Worm (Caenorhabditis elegans): ENCODE measurements around the gene Y32G9A.2.

Gene Y32G9A.2

DNA sequence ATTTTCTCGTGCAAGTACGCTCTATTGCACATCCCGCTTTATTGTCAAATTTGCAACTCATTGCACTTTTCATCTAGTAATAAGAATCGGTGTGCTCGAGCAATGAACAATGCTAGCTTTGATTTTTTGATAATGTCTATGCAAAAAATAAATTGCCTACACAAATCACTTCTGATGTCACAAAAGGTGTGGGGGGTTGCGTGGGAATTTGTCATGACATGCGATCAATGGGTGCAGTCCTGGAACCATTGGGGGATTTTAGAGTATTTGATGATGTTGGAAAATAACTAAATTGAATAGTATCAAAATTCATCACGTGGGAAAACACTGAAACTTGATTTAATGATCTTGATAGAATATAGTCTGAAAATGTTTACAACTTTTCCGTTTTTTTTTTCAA, 27.6 kb downstream of the Y32G9A.2 start:
- TF ChIP-seq elt-3 (tag; optimal IDR thresholded peaks at IDR 0.05): no peak
- TF ChIP-seq fkh-2 (tag; optimal IDR thresholded peaks at IDR 0.05): no peak
- TF ChIP-seq pha-4 (tag; optimal IDR thresholded peaks at IDR 0.05): no peak
- no peak for TF ChIP-seq lsy-12 (tag; optimal IDR thresholded peaks at IDR 0.05)
- no peak for TF ChIP-seq mml-1 (tag; optimal IDR thresholded peaks at IDR 0.05)
- TF ChIP-seq unc-62 (GFP tag; optimal IDR thresholded peaks at IDR 0.05): no peak
- no peak for TF ChIP-seq nhr-28 (tag; optimal IDR thresholded peaks at IDR 0.05)
- no peak for TF ChIP-seq elt-1 (tag; optimal IDR thresholded peaks at IDR 0.05)
- no peak for TF ChIP-seq ZK546.5 (tag; optimal IDR thresholded peaks at IDR 0.05)
- TF ChIP-seq egl-5 (tag; optimal IDR thresholded peaks at IDR 0.05): no peak
- no peak for TF ChIP-seq ama-1 (optimal IDR thresholded peaks at IDR 0.05)
- TF ChIP-seq elt-2 (tag; optimal IDR thresholded peaks at IDR 0.05): no peak
- no peak for TF ChIP-seq R02D3.7 (tag; optimal IDR thresholded peaks at IDR 0.05)
- TF ChIP-seq ztf-11 (tag; optimal IDR thresholded peaks at IDR 0.05): no peak
- no peak for TF ChIP-seq unc-39 (tag; optimal IDR thresholded peaks at IDR 0.05)
- TF ChIP-seq nhr-67 (tag; optimal IDR thresholded peaks at IDR 0.05): no peak
- no peak for TF ChIP-seq nhr-11 (tag; optimal IDR thresholded peaks at IDR 0.05)
- TF ChIP-seq ceh-9 (tag; optimal IDR thresholded peaks at IDR 0.05): no peak

DNA sequence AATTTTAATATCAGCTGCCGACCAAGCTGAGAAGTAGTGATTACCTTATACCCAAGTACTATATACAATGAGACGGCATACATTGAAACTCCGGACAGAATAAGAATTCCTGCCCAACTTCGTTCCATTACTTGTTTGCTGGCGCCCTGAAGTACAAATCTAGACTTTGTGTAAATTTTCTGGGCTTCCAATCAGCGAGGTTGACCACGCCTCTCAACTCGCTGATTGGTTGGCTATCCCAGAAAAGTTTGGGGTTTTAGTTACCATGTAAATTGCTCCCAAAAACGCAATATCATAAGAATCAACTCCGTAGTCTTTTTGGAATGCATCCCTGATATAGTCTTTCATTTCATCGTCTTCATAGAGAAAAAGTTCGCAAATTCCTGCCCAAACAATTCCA, 36.9 kb downstream of the Y32G9A.2 start:
- TF ChIP-seq nfya-1 (tag; optimal IDR thresholded peaks at IDR 0.05; ENCODE audit: insufficient read depth): peak; percentile 84
- TF ChIP-seq ceh-9 (tag; optimal IDR thresholded peaks at IDR 0.05): no peak
- TF ChIP-seq nhr-25 (tag; optimal IDR thresholded peaks at IDR 0.05): no peak

DNA sequence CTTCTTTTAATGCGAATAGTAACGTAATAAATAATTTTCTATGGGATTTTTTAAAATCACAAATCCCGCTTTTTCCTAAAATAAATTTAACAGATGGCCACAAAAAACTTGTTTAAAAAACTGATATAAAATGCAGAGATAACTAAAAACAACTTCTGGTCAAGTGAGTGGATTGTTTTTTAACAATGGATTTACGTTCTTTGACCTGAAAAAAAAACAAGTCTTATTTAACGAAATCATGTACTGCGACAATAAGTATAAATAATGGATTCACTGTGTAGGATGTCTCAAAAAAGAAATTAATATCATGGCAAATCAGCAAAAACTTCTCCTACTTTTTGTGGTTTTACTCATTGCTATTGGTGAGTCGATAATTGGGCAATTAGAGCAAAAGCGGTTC, 38.8 kb downstream of the Y32G9A.2 start, which contains the start of gene fipr-25:
TSS of gene fipr-25 (plus strand) at position 301 of the 400 bp plus-strand sequence.
- TF ChIP-seq lin-15B (tag; optimal IDR thresholded peaks at IDR 0.05) (no peak), unc-62 (GFP tag; optimal IDR thresholded peaks at IDR 0.05) (no peak)

DNA sequence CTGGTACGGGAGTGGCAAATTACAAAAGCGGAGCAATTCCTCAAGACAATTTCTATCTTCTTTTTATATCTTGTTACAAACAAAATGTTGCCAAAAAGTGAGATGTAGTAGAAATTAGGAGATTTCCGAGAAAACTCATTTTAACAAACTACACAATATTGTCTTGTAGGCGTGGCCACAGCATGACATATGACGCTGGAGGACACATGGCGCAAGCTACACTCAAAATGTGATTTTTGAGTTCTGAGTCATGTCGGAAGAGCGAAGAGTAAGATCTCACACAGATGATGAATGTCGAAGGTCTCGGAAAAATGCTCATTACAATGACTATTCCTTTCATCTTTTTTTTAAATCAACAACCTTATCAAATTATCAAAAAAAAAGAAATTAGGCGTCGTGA, 43.1 kb downstream of the Y32G9A.2 start, which contains the start of gene Y40B10B.1:
TSS of gene Y40B10B.1 (minus strand) at position 101 of the 400 bp plus-strand sequence.
- TF ChIP-seq aly-2 (tag; optimal IDR thresholded peaks at IDR 0.05) (no peak), zag-1 (tag; optimal IDR thresholded peaks at IDR 0.05) (no peak), eor-1 (tag; optimal IDR thresholded peaks at IDR 0.05) (no peak), sea-2 (GFP tag; optimal IDR thresholded peaks at IDR 0.05) (no peak), ceh-82 (tag; optimal IDR thresholded peaks at IDR 0.05) (no peak), elt-1 (tag; optimal IDR thresholded peaks at IDR 0.05) (no peak), hmg-11 (tag; optimal IDR thresholded peaks at IDR 0.05) (no peak), ceh-16 (tag; optimal IDR thresholded peaks at IDR 0.05) (no peak), ceh-28 (tag; optimal IDR thresholded peaks at IDR 0.05) (no peak), jun-1 (tag; optimal IDR thresholded peaks at IDR 0.05) (no peak), nhr-11 (tag; optimal IDR thresholded peaks at IDR 0.05) (no peak), mml-1 (tag; optimal IDR thresholded peaks at IDR 0.05) (no peak), skn-1 (tag; optimal IDR thresholded peaks at IDR 0.05) (no peak), elt-3 (tag; optimal IDR thresholded peaks at IDR 0.05) (no peak)

DNA sequence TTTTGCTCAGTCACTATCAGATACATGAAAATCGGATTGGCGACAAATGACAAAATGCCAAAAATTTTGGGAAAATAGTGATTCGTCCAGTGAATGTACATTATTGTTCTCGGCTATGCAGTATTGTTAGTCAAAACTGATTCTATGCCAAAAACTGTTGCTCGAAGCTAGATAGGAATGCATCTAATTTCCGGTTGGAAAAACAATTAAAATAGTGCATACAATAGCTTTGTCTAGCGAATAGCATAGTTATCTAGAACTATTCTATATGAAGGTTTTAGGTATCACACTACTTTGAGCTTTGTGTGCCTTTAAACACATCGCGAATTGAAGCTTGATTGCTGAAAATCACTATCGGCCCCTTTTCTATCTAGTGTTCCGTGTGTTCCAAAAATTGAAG, 46.5 kb downstream of the Y32G9A.2 start, which contains the start of gene srj-15:
TSS of gene srj-15 (minus strand) at position 101 of the 400 bp plus-strand sequence.
- no peak for TF ChIP-seq unc-39 (tag; optimal IDR thresholded peaks at IDR 0.05)

DNA sequence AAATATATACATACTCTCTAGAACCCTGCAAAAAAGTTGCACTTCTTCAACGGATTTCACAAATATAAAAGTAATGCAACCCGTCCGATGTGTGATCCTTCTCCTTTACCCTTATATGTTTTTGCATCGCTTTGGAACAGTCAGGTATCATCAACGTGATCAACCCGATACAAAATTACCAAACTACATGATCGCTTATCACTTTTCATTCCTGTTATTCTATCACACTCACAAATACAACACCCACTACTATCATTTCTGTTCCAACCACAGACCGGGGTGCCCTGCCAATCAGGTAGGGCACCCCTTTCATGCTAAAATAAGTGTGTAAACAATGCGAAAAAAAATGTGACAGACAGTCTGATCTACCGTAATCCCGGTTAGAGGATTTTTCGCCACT, 48.7 kb downstream of the Y32G9A.2 start:
- TF ChIP-seq nhr-76 (tag; optimal IDR thresholded peaks at IDR 0.05) (peak; percentile 85), unc-39 (tag; optimal IDR thresholded peaks at IDR 0.05) (no peak)

DNA sequence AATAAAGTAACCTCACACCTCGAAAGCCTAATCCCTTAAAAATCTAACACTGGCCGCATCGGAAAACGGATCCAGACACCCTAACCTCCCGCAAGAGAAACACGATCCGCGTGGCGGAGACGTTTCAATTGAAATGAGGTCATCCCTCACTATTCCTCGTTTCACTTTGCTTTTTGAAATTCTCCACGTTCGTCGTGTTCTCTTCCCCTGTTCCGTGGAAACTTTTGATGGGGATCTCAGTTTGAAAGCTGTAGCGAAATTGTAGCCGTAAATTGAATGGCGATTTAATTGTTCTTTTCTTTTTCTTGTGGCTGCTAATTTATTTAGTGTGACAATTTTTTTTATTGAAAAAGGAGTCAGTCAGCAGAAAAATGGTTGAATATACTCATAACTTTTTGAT, 50.5 kb downstream of the Y32G9A.2 start:
- no peak for TF ChIP-seq nhr-67 (tag; optimal IDR thresholded peaks at IDR 0.05)
- TF ChIP-seq R02D3.7 (tag; optimal IDR thresholded peaks at IDR 0.05): no peak
- TF ChIP-seq ceh-16 (tag; optimal IDR thresholded peaks at IDR 0.05): no peak
- no peak for TF ChIP-seq eor-1 (tag; optimal IDR thresholded peaks at IDR 0.05)
- TF ChIP-seq ceh-82 (tag; optimal IDR thresholded peaks at IDR 0.05): no peak
- TF ChIP-seq unc-39 (tag; optimal IDR thresholded peaks at IDR 0.05): no peak
- TF ChIP-seq ceh-28 (tag; optimal IDR thresholded peaks at IDR 0.05): no peak
- no peak for TF ChIP-seq nhr-12 (tag; optimal IDR thresholded peaks at IDR 0.05)
- TF ChIP-seq nhr-23 (tag; optimal IDR thresholded peaks at IDR 0.05): no peak
- TF ChIP-seq egl-5 (tag; optimal IDR thresholded peaks at IDR 0.05): no peak
- TF ChIP-seq ztf-11 (tag; optimal IDR thresholded peaks at IDR 0.05): no peak
- no peak for TF ChIP-seq egl-27 (tag; optimal IDR thresholded peaks at IDR 0.05)
- TF ChIP-seq ceh-9 (tag; optimal IDR thresholded peaks at IDR 0.05): no peak
- TF ChIP-seq mml-1 (tag; optimal IDR thresholded peaks at IDR 0.05): no peak
- no peak for TF ChIP-seq hmg-11 (tag; optimal IDR thresholded peaks at IDR 0.05)
- no peak for TF ChIP-seq pha-4 (tag; optimal IDR thresholded peaks at IDR 0.05)
- no peak for TF ChIP-seq skn-1 (tag; optimal IDR thresholded peaks at IDR 0.05)
- TF ChIP-seq zag-1 (tag; optimal IDR thresholded peaks at IDR 0.05): no peak

Measured in whole organism, L3 larva.